Worm (Caenorhabditis elegans): ENCODE data around the gene str-226.

The str-226 gene

ce11 chrV:3476228-3476627 lies 36.3 kb upstream of the str-226 start:
- TF ChIP-seq ceh-45 (GFP tag; IDR thresholded peaks at IDR 0.05) (no peak), fkh-10 (GFP tag; optimal IDR thresholded peaks at IDR 0.05) (no peak), hlh-6 (tag; optimal IDR thresholded peaks at IDR 0.05) (no peak), dmd-4 (tag; optimal IDR thresholded peaks at IDR 0.05; ENCODE audit: borderline replicate concordance) (no peak), ceh-34 (tag; optimal IDR thresholded peaks at IDR 0.05) (no peak), C38D4.7 (GFP tag; optimal IDR thresholded peaks at IDR 0.05) (no peak), ceh-30 (tag; optimal IDR thresholded peaks at IDR 0.05) (no peak), nhr-232 (tag; optimal IDR thresholded peaks at IDR 0.05) (no peak), pha-2 (tag; optimal IDR thresholded peaks at IDR 0.05) (no peak), unc-42 (tag; optimal IDR thresholded peaks at IDR 0.05) (no peak), hlh-8 (tag; optimal IDR thresholded peaks at IDR 0.05) (no peak), unc-86 (tag; optimal IDR thresholded peaks at IDR 0.05) (no peak), sox-2 (GFP tag; IDR thresholded peaks at IDR 0.05) (no peak), rnt-1 (tag; optimal IDR thresholded peaks at IDR 0.05) (no peak), elt-2 (tag; optimal IDR thresholded peaks at IDR 0.05) (no peak)

ce11 chrV:3477496-3477895 lies 35.0 kb upstream of the str-226 start, which contains the start of gene srbc-31:
Gene srbc-31 (minus strand): TSS chrV:3477596.
- TF ChIP-seq ceh-22 (tag; optimal IDR thresholded peaks at IDR 0.05), result no peak
- no peak for TF ChIP-seq ceh-6 (GFP tag; optimal IDR thresholded peaks at IDR 0.05)
- TF ChIP-seq tbx-2 (tag; optimal IDR thresholded peaks at IDR 0.05), result no peak
- no peak for TF ChIP-seq ceh-30 (tag; optimal IDR thresholded peaks at IDR 0.05)
- no peak for TF ChIP-seq ceh-2 (tag; optimal IDR thresholded peaks at IDR 0.05)
- no peak for TF ChIP-seq ama-1 (optimal IDR thresholded peaks at IDR 0.05)
- no peak for TF ChIP-seq pag-3 (tag; optimal IDR thresholded peaks at IDR 0.05; ENCODE audit: borderline replicate concordance)
- no peak for TF ChIP-seq dve-1 (tag; optimal IDR thresholded peaks at IDR 0.05)
- TF ChIP-seq elt-2 (tag; optimal IDR thresholded peaks at IDR 0.05), result no peak
- TF ChIP-seq rnt-1 (tag; optimal IDR thresholded peaks at IDR 0.05), result no peak
- no peak for TF ChIP-seq Y22D7AL.16 (tag; optimal IDR thresholded peaks at IDR 0.05)
- TF ChIP-seq ref-2 (tag; optimal IDR thresholded peaks at IDR 0.05), result no peak
- TF ChIP-seq unc-3 (GFP tag; conservative IDR thresholded peaks at IDR 0.05), result no peak
- no peak for TF ChIP-seq unc-3 (tag; optimal IDR thresholded peaks at IDR 0.05)
- no peak for TF ChIP-seq mec-3 (tag; optimal IDR thresholded peaks at IDR 0.05; ENCODE audit: borderline replicate concordance)
- TF ChIP-seq dmd-4 (tag; optimal IDR thresholded peaks at IDR 0.05; ENCODE audit: borderline replicate concordance), result no peak
- TF ChIP-seq sox-4 (tag; optimal IDR thresholded peaks at IDR 0.05), result no peak
- no peak for TF ChIP-seq nhr-232 (tag; optimal IDR thresholded peaks at IDR 0.05)
- TF ChIP-seq F13H6.1 (tag; optimal IDR thresholded peaks at IDR 0.05), result no peak
- no peak for TF ChIP-seq nhr-11 (tag; optimal IDR thresholded peaks at IDR 0.05)
- no peak for TF ChIP-seq pros-1 (tag; optimal IDR thresholded peaks at IDR 0.05)

- TF ChIP-seq ceh-14 (tag; optimal IDR thresholded peaks at IDR 0.05), result no peak
- TF ChIP-seq ceh-30 (tag; optimal IDR thresholded peaks at IDR 0.05), result no peak
- TF ChIP-seq lin-11 (tag; optimal IDR thresholded peaks at IDR 0.05), result no peak
Observed at ce11 chrV:3480346-3480745, 32.1 kb upstream of the str-226 start, which contains the start of gene srbc-30. Gene srbc-30 (minus strand): TSS chrV:3480446.

- TF ChIP-seq fkh-10 (GFP tag; optimal IDR thresholded peaks at IDR 0.05) (no peak), pros-1 (tag; optimal IDR thresholded peaks at IDR 0.05) (no peak)
Observed at ce11 chrV:3482550-3483002, 29.9 kb upstream of the str-226 start, which contains the start of gene lys-7. Gene lys-7 (minus strand): TSS chrV:3482600.

ce11 chrV:3484702-3485101 lies 27.8 kb upstream of the str-226 start, which contains the start of gene srbc-33:
Gene srbc-33 (minus strand): TSS chrV:3484802.
- TF ChIP-seq hlh-6 (tag; optimal IDR thresholded peaks at IDR 0.05) (no peak), tbx-7 (tag; optimal IDR thresholded peaks at IDR 0.05) (no peak), nhr-232 (tag; optimal IDR thresholded peaks at IDR 0.05) (no peak), gmeb-2 (tag; optimal IDR thresholded peaks at IDR 0.05) (no peak), ref-2 (tag; optimal IDR thresholded peaks at IDR 0.05) (no peak), ceh-14 (tag; optimal IDR thresholded peaks at IDR 0.05) (no peak), unc-3 (GFP tag; conservative IDR thresholded peaks at IDR 0.05) (no peak), unc-3 (tag; optimal IDR thresholded peaks at IDR 0.05) (no peak), madf-2 (tag; optimal IDR thresholded peaks at IDR 0.05) (no peak), che-1 (tag; optimal IDR thresholded peaks at IDR 0.05) (no peak), ceh-2 (tag; optimal IDR thresholded peaks at IDR 0.05) (no peak)

Measured in whole organism, late embryonic.